Worm (Caenorhabditis elegans) whole organism, L1 larva: ENCODE data around the gene F11G11.14.
A peak's percentile ranks its signal among the peaks of the same experiment; 100 is the strongest.

Source experiments
- C16A3.4 ChIP-seq: fragments of 150-350 bp; optimal IDR thresholded peaks from 2 replicates; lab custom pipeline; 2014; ENCODE audit warnings: missing biosample characterization, missing genetic modification characterization
- C34B4.2 ChIP-seq: sonication (generic microtip); optimal IDR thresholded peaks from 2 replicates; lab custom pipeline; 2017; ENCODE audit warnings: mild to moderate bottlenecking, missing genetic modification characterization, missing compliant biosample characterization
- ama-1 ChIP-seq: fragments of 150-350 bp; optimal IDR thresholded peaks from 2 replicates; lab custom pipeline; 2014
- blmp-1 ChIP-seq: fragments of 150-350 bp; optimal IDR thresholded peaks from 2 replicates; lab custom pipeline; 2014; ENCODE audit warnings: missing biosample characterization, missing genetic modification characterization
- ceh-63 ChIP-seq: fragments of 200-800 bp; sonication (Bioruptor generic); optimal IDR thresholded peaks from 2 replicates; lab custom pipeline; 2018; ENCODE audit warnings: mild to moderate bottlenecking, missing genetic modification characterization, missing compliant biosample characterization
- ceh-8 ChIP-seq: fragments of 200-800 bp; sonication (Bioruptor generic); optimal IDR thresholded peaks from 2 replicates; lab custom pipeline; 2018; ENCODE audit warnings: mild to moderate bottlenecking, missing genetic modification characterization, moderate library complexity, missing compliant biosample characterization
- ceh-90 ChIP-seq: sonication (generic microtip); optimal IDR thresholded peaks from 2 replicates; lab custom pipeline; 2016; ENCODE audit warnings: missing genetic modification characterization, missing compliant biosample characterization
- dsc-1 ChIP-seq: sonication (generic microtip); optimal IDR thresholded peaks from 2 replicates; lab custom pipeline; 2016; ENCODE audit warnings: mild to moderate bottlenecking, missing genetic modification characterization, missing compliant biosample characterization
- efl-3 ChIP-seq: fragments of 200-800 bp; sonication (Bioruptor generic); optimal IDR thresholded peaks from 2 replicates; lab custom pipeline; 2018; ENCODE audit warnings: mild to moderate bottlenecking, missing genetic modification characterization, missing compliant biosample characterization
- egl-13 ChIP-seq: sonication (generic microtip); optimal IDR thresholded peaks from 2 replicates; lab custom pipeline; 2016; ENCODE audit warnings: missing genotype, missing genetic modification reagents, missing genetic modification characterization, missing compliant biosample characterization
- egl-27 ChIP-seq, 2 experiments: fragments of 150-350 bp in 1 of 2; sonication (generic microtip); optimal IDR thresholded peaks; 3 replicates each; lab custom pipeline; 2017 to 2018; ENCODE audit warnings: missing biosample characterization in 2 of 2, missing genetic modification characterization in 2 of 2, missing genetic modification reagents in 2 of 2
- elt-3 ChIP-seq, 6 experiments: fragments of 150-350 bp in 1 of 6; sonication (generic microtip); optimal IDR thresholded peaks; 2 replicates each; lab custom pipeline; 2017 to 2018; ENCODE audit warnings: missing biosample characterization in 6 of 6, missing genetic modification characterization in 6 of 6, inconsistent platforms in 1 of 6
- ets-5 ChIP-seq: fragments of 200-800 bp; sonication (Bioruptor generic); IDR thresholded peaks from 2 replicates; pipeline ENCODE4 v1.3.6; 2022; ENCODE audit warnings: missing genetic modification characterization, missing compliant biosample characterization
- fkh-10 ChIP-seq: sonication (generic microtip); optimal IDR thresholded peaks from 2 replicates; lab custom pipeline; 2017; ENCODE audit warnings: missing biosample characterization, missing genetic modification reagents, missing genetic modification characterization
- fkh-4 ChIP-seq: sonication (generic microtip); optimal IDR thresholded peaks from 2 replicates; lab custom pipeline; 2016; ENCODE audit warnings: missing compliant biosample characterization, missing genetic modification characterization, borderline replicate concordance
- fos-1 ChIP-seq: fragments of 150-350 bp; optimal IDR thresholded peaks from 2 replicates; lab custom pipeline; 2014; ENCODE audit warnings: missing biosample characterization, missing genetic modification characterization
- hlh-17 ChIP-seq: fragments of 200-800 bp; sonication (Bioruptor generic); optimal IDR thresholded peaks from 2 replicates; lab custom pipeline; 2018; ENCODE audit warnings: missing genetic modification characterization, mild to moderate bottlenecking, missing compliant biosample characterization, moderate library complexity, borderline replicate concordance
- irx-1 ChIP-seq: sonication (generic microtip); optimal IDR thresholded peaks from 2 replicates; lab custom pipeline; 2016; ENCODE audit warnings: missing genetic modification characterization, missing compliant biosample characterization
- lin-13 ChIP-seq: fragments of 150-350 bp; optimal IDR thresholded peaks from 2 replicates; lab custom pipeline; 2014; ENCODE audit warnings: missing biosample characterization, missing genetic modification reagents, missing genetic modification characterization
- lin-15B ChIP-seq: fragments of 150-350 bp; sonication (generic microtip); optimal IDR thresholded peaks from 3 replicates; lab custom pipeline; 2014; ENCODE audit warnings: missing biosample characterization, missing genetic modification characterization
- lin-35 ChIP-seq, 2 experiments: fragments of 150-350 bp; optimal IDR thresholded peaks; 2 replicates each; lab custom pipeline; 2014; ENCODE audit warnings: missing biosample characterization in 2 of 2, missing genetic modification characterization in 2 of 2, missing genetic modification reagents in 2 of 2
- lir-3 ChIP-seq: sonication (generic microtip); optimal IDR thresholded peaks from 2 replicates; lab custom pipeline; 2016; ENCODE audit warnings: mild to moderate bottlenecking, missing genetic modification characterization, moderate library complexity, missing compliant biosample characterization; ENCODE audit not compliant: poor library complexity
- mdl-1 ChIP-seq, 2 experiments: fragments of 150-350 bp; optimal IDR thresholded peaks; 2 replicates each; lab custom pipeline; 2014 to 2017; ENCODE audit warnings: missing biosample characterization in 2 of 2, missing genetic modification characterization in 2 of 2, inconsistent platforms in 1 of 2
- mef-2 ChIP-seq: fragments of 150-350 bp; optimal IDR thresholded peaks from 2 replicates; lab custom pipeline; 2014; ENCODE audit warnings: missing biosample characterization, missing genetic modification characterization
- mep-1 ChIP-seq: fragments of 150-350 bp; optimal IDR thresholded peaks from 2 replicates; lab custom pipeline; 2014; ENCODE audit warnings: missing biosample characterization, missing genetic modification characterization
- nhr-19 ChIP-seq: fragments of 200-800 bp; sonication (Bioruptor generic); conservative IDR thresholded peaks from 2 replicates; pipeline ENCODE4 v1.3.6; 2022; ENCODE audit warnings: missing genetic modification characterization, missing compliant biosample characterization
- nhr-28 ChIP-seq: fragments of 150-350 bp; optimal IDR thresholded peaks from 2 replicates; lab custom pipeline; 2014; ENCODE audit warnings: missing biosample characterization, missing genetic modification characterization
- nhr-47 ChIP-seq: sonication (generic microtip); optimal IDR thresholded peaks from 2 replicates; lab custom pipeline; 2016; ENCODE audit warnings: mild to moderate bottlenecking, missing genetic modification characterization, moderate library complexity, missing compliant biosample characterization
- nhr-71 ChIP-seq: sonication (generic microtip); optimal IDR thresholded peaks from 2 replicates; lab custom pipeline; 2016; ENCODE audit warnings: mild to moderate bottlenecking, missing genetic modification characterization, moderate library complexity, missing compliant biosample characterization
- nhr-77 ChIP-seq: fragments of 150-350 bp; optimal IDR thresholded peaks from 2 replicates; lab custom pipeline; 2014; ENCODE audit warnings: missing biosample characterization, missing genetic modification characterization
- nhr-84 ChIP-seq: sonication (generic microtip); optimal IDR thresholded peaks from 2 replicates; lab custom pipeline; 2017; ENCODE audit warnings: missing biosample characterization, missing genetic modification characterization
- nhr-85 ChIP-seq: sonication (generic microtip); peaks from one replicate; lab custom pipeline; 2016; ENCODE audit warnings: missing genetic modification characterization, inconsistent platforms, missing compliant biosample characterization
- nhr-90 ChIP-seq: sonication (generic microtip); optimal IDR thresholded peaks from 2 replicates; lab custom pipeline; 2016; ENCODE audit warnings: mild to moderate bottlenecking, missing genetic modification characterization, missing compliant biosample characterization; ENCODE audit not compliant: poor library complexity
- pag-3 ChIP-seq: sonication (generic microtip); optimal IDR thresholded peaks from 2 replicates; lab custom pipeline; 2017; ENCODE audit warnings: missing genetic modification characterization, mild to moderate bottlenecking, missing compliant biosample characterization, antibody characterized with exemption, borderline replicate concordance; ENCODE audit not compliant: insufficient read depth
- pax-3 ChIP-seq: fragments of 200-800 bp; sonication (Bioruptor generic); optimal IDR thresholded peaks from 2 replicates; lab custom pipeline; 2018; ENCODE audit warnings: mild to moderate bottlenecking, missing genetic modification characterization, moderate library complexity, missing compliant biosample characterization
- skn-1 ChIP-seq: fragments of 150-350 bp; optimal IDR thresholded peaks from 2 replicates; lab custom pipeline; 2014; ENCODE audit warnings: missing biosample characterization, missing genetic modification characterization
- snpc-4 ChIP-seq: fragments of 150-350 bp; optimal IDR thresholded peaks from 2 replicates; lab custom pipeline; 2014; ENCODE audit warnings: missing biosample characterization, missing genetic modification characterization
- sox-4 ChIP-seq: sonication (generic microtip); optimal IDR thresholded peaks from 2 replicates; lab custom pipeline; 2016; ENCODE audit warnings: missing genetic modification characterization, missing compliant biosample characterization
- swsn-7 ChIP-seq: sonication (generic microtip); optimal IDR thresholded peaks from 2 replicates; lab custom pipeline; 2016; ENCODE audit warnings: missing genetic modification characterization, missing compliant biosample characterization
- tbx-2 ChIP-seq: sonication (generic microtip); optimal IDR thresholded peaks from 2 replicates; lab custom pipeline; 2016; ENCODE audit warnings: missing genetic modification characterization, missing compliant biosample characterization
- unc-130 ChIP-seq: fragments of 150-350 bp; optimal IDR thresholded peaks from 2 replicates; lab custom pipeline; 2017; ENCODE audit warnings: missing biosample characterization, missing genetic modification characterization, inconsistent platforms
- unc-62 ChIP-seq: fragments of 150-350 bp; optimal IDR thresholded peaks from 2 replicates; lab custom pipeline; 2014; ENCODE audit warnings: missing biosample characterization, missing genetic modification reagents, missing genetic modification characterization
- unc-98 ChIP-seq: fragments of 200-800 bp; sonication (Bioruptor generic); IDR thresholded peaks from 2 replicates; pipeline ENCODE4 v1.3.6; 2022; ENCODE audit warnings: missing genetic modification characterization, missing compliant biosample characterization
- xbp-1 ChIP-seq: sonication (generic microtip); optimal IDR thresholded peaks from 2 replicates; lab custom pipeline; 2016; ENCODE audit warnings: missing genetic modification characterization, missing compliant biosample characterization
- ztf-11 ChIP-seq, 2 experiments: sonication (generic microtip); optimal IDR thresholded peaks; 2 replicates each; lab custom pipeline; 2016 to 2017; ENCODE audit warnings: missing genetic modification characterization in 2 of 2, missing biosample characterization in 1 of 2, missing compliant biosample characterization in 1 of 2

Gene F11G11.14

ce11 chrII:4908160-4908559, 44.7 kb downstream of the F11G11.14 start (continued):
- TF ChIP-seq lin-15B (tag; lab: Kevin White, UChicago) (no peak), skn-1 (tag; lab: Kevin White, UChicago) (peak; percentile 97), irx-1 (tag; lab: Kevin White, UChicago) (no peak), egl-13 (tag; lab: Kevin White, UChicago) (no peak), unc-98 (GFP tag; lab: Robert Waterston, UW) (no peak), efl-3 (GFP tag; lab: Kevin White, UChicago) (no peak), lin-13 (GFP tag; lab: Kevin White, UChicago) (no peak), nhr-77 (no peak), ceh-63 (GFP tag; lab: Kevin White, UChicago) (no peak), ztf-11 (tag; optimal IDR thresholded peaks at IDR 0.05; lab: Kevin White, UChicago) (no peak), elt-3 (tag; optimal IDR thresholded peaks at IDR 0.05; lab: Kevin White, UChicago) (peak in 1 of 6 experiments; percentile 7), pax-3 (no peak), ceh-8 (GFP tag; lab: Kevin White, UChicago) (no peak), nhr-85 (tag; lab: Kevin White, UChicago) (no peak), lin-35 (GFP tag; optimal IDR thresholded peaks at IDR 0.05; lab: Kevin White, UChicago) (no peak), mep-1 (peak; percentile 19), nhr-90 (no peak), snpc-4 (tag; lab: Kevin White, UChicago) (no peak), nhr-47 (tag; lab: Kevin White, UChicago) (peak; percentile 28), lir-3 (tag; lab: Kevin White, UChicago) (no peak), fos-1 (no peak), blmp-1 (tag; lab: Kevin White, UChicago) (peak; percentile 9), ama-1 (lab: Kevin White, UChicago) (no peak), C34B4.2 (tag; lab: Kevin White, UChicago) (no peak), fkh-4 (no peak), unc-62 (GFP tag; lab: Kevin White, UChicago) (no peak), ceh-90 (tag; lab: Kevin White, UChicago) (no peak), unc-130 (tag; lab: Kevin White, UChicago) (peak; percentile 12), nhr-28 (no peak), xbp-1 (no peak), hlh-17 (GFP tag; lab: Kevin White, UChicago) (no peak), mef-2 (tag; lab: Kevin White, UChicago) (no peak), nhr-19 (GFP tag; lab: Robert Waterston, UW) (no peak), ets-5 (GFP tag; lab: Robert Waterston, UW) (no peak), tbx-2 (tag; lab: Kevin White, UChicago) (peak; percentile 27), egl-27 (tag; optimal IDR thresholded peaks at IDR 0.05; lab: Kevin White, UChicago) (no peak), mdl-1 (tag; optimal IDR thresholded peaks at IDR 0.05; lab: Kevin White, UChicago) (no peak), dsc-1 (no peak), nhr-71 (tag; lab: Kevin White, UChicago) (peak; percentile 45), fkh-10 (GFP tag; lab: Kevin White, UChicago) (no peak), pag-3 (tag; lab: Kevin White, UChicago) (no peak), swsn-7 (tag; lab: Kevin White, UChicago) (no peak), C16A3.4 (tag; lab: Kevin White, UChicago) (no peak)

- no peak for TF ChIP-seq sox-4 (tag; lab: Kevin White, UChicago)
- TF ChIP-seq fkh-10 (GFP tag; lab: Kevin White, UChicago): no peak
- TF ChIP-seq nhr-84 (tag; lab: Kevin White, UChicago): no peak
Measured at ce11 chrII:4914214-4914613, 50.7 kb downstream of the F11G11.14 start, which contains the start of gene R05F9.11. TSS of gene R05F9.11 (minus strand) at chrII:4914218.
